Fruit fly (Drosophila melanogaster) whole organism, wandering third instar larva: ENCODE results near the gene Tbc1d22.

Experiments used
- Abd-B ChIP-seq: fragments of >200 bp; optimal IDR thresholded peaks from 2 replicates; lab custom pipeline; 2017; ENCODE audit warnings: missing biosample characterization, missing genetic modification characterization
- Dfd ChIP-seq: fragments of >200 bp; optimal IDR thresholded peaks from 2 replicates; lab custom pipeline; 2017; ENCODE audit warnings: missing biosample characterization, missing genetic modification characterization
- HLH106 ChIP-seq: fragments of 200-800 bp; optimal IDR thresholded peaks from 3 replicates; lab custom pipeline; 2019; ENCODE audit warnings: missing biosample characterization, mild to moderate bottlenecking, missing genetic modification characterization, moderate library complexity
- Hr78 ChIP-seq: fragments of >200 bp; optimal IDR thresholded peaks from 2 replicates; lab custom pipeline; 2017; ENCODE audit warnings: missing biosample characterization, missing genetic modification characterization
- Hr83 ChIP-seq: fragments of 200-300 bp; sonication (Bioruptor generic); optimal IDR thresholded peaks from 2 replicates; lab custom pipeline; 2016; ENCODE audit warnings: missing biosample characterization, mild to moderate bottlenecking, missing genetic modification characterization, moderate library complexity; ENCODE audit not compliant: poor library complexity, severe bottlenecking
- OdsH ChIP-seq: fragments of 200-800 bp; sonication (Bioruptor generic); optimal IDR thresholded peaks from 2 replicates; lab custom pipeline; 2016; ENCODE audit warnings: missing biosample characterization, mild to moderate bottlenecking, missing genetic modification characterization
- Vsx2 ChIP-seq: fragments of 200-300, 225-300 bp; sonication (Bioruptor generic); optimal IDR thresholded peaks from 2 replicates; lab custom pipeline; 2018; ENCODE audit warnings: missing biosample characterization, missing genetic modification characterization; ENCODE audit not compliant: partially characterized antibody
- jim ChIP-seq: fragments of 175-275, 200-325 bp; sonication (Bioruptor generic); optimal IDR thresholded peaks from 2 replicates; lab custom pipeline; 2016; ENCODE audit warnings: missing biosample characterization, mild to moderate bottlenecking, missing genetic modification characterization
- psq ChIP-seq: fragments of 200-800 bp; sonication (Bioruptor generic); optimal IDR thresholded peaks from 3 replicates; lab custom pipeline; 2017; ENCODE audit warnings: missing biosample characterization, mild to moderate bottlenecking, missing genetic modification characterization, moderate library complexity
- woc ChIP-seq: sonication (Bioruptor generic); optimal IDR thresholded peaks from 2 replicates; lab custom pipeline; 2016; ENCODE audit warnings: missing biosample characterization, mild to moderate bottlenecking, missing genetic modification characterization

- no peak for TF ChIP-seq Hr78 (GFP tag; lab: Kevin White, UChicago)
- no peak for TF ChIP-seq jim
- no peak for TF ChIP-seq OdsH
- no peak for TF ChIP-seq Dfd (GFP tag; lab: Kevin White, UChicago)
- peak; percentile 22 for TF ChIP-seq Hr83 (GFP tag; lab: Kevin White, UChicago)
- TF ChIP-seq Vsx2 (GFP tag; lab: Kevin White, UChicago): no peak
- TF ChIP-seq woc: no peak
- no peak for TF ChIP-seq Abd-B
- TF ChIP-seq psq (GFP tag; lab: Kevin White, UChicago): no peak
- TF ChIP-seq HLH106 (tag; lab: Kevin White, UChicago): no peak
Measured at dm6 chr3R:21089416-21089815, 12.6 kb upstream of the Tbc1d22 start.
